Worm (Caenorhabditis elegans) whole organism, L1 larva: ENCODE results near the gene F57B9.3.
A peak's percentile ranks its signal among the peaks of the same experiment; 100 is the strongest.

ENCODE experiments used
- C16A3.4 ChIP-seq: fragments of 150-350 bp; optimal IDR thresholded peaks from 2 replicates; lab custom pipeline; 2014; ENCODE audit warnings: missing biosample characterization, missing genetic modification characterization
- F16B12.6 ChIP-seq: fragments of 150-350 bp; optimal IDR thresholded peaks from 2 replicates; lab custom pipeline; 2014; ENCODE audit warnings: missing biosample characterization, missing genetic modification characterization
- Y116A8C.19 ChIP-seq: sonication (generic microtip); optimal IDR thresholded peaks from 2 replicates; lab custom pipeline; 2016; ENCODE audit warnings: missing compliant biosample characterization, missing genetic modification characterization, borderline replicate concordance
- aha-1 ChIP-seq: fragments of 150-350 bp; optimal IDR thresholded peaks from 2 replicates; lab custom pipeline; 2014; ENCODE audit warnings: missing biosample characterization, missing genetic modification characterization
- alr-1 ChIP-seq: fragments of 200-800 bp; sonication (Bioruptor generic); optimal IDR thresholded peaks from 2 replicates; lab custom pipeline; 2018; ENCODE audit warnings: borderline replicate concordance, mild to moderate bottlenecking, missing genetic modification characterization, missing compliant biosample characterization
- aly-2 ChIP-seq: fragments of 150-350 bp; optimal IDR thresholded peaks from 2 replicates; lab custom pipeline; 2014; ENCODE audit warnings: missing biosample characterization, missing genetic modification characterization
- ama-1 ChIP-seq: fragments of 150-350 bp; optimal IDR thresholded peaks from 2 replicates; lab custom pipeline; 2014
- ceh-8 ChIP-seq: fragments of 200-800 bp; sonication (Bioruptor generic); optimal IDR thresholded peaks from 2 replicates; lab custom pipeline; 2018; ENCODE audit warnings: mild to moderate bottlenecking, missing genetic modification characterization, moderate library complexity, missing compliant biosample characterization
- ceh-82 ChIP-seq, 3 experiments: fragments of 150-350 bp in 1 of 3; sonication (generic microtip) in 2 of 3; optimal IDR thresholded peaks; 2 replicates each; lab custom pipeline; 2014 to 2017; ENCODE audit warnings: missing biosample characterization in 3 of 3, missing genetic modification characterization in 3 of 3
- dpl-1 ChIP-seq, 3 experiments: fragments of 150-350 bp in 2 of 3; sonication (generic microtip) in 1 of 3; optimal IDR thresholded peaks; 2 replicates each; lab custom pipeline; 2014 to 2017; ENCODE audit warnings: missing biosample characterization in 3 of 3, missing genetic modification characterization in 3 of 3, missing genetic modification reagents in 3 of 3
- dsc-1 ChIP-seq: sonication (generic microtip); optimal IDR thresholded peaks from 2 replicates; lab custom pipeline; 2016; ENCODE audit warnings: mild to moderate bottlenecking, missing genetic modification characterization, missing compliant biosample characterization
- efl-1 ChIP-seq, 4 experiments: fragments of 150-350 bp; optimal IDR thresholded peaks in 3 of 4; peaks in 1 of 4; 1 replicate in 1 of 4; 2 replicates in 3 of 4; lab custom pipeline; 2014; ENCODE audit warnings: missing biosample characterization in 2 of 4, missing genetic modification characterization in 2 of 4, missing genetic modification reagents in 2 of 4
- elt-2 ChIP-seq: sonication (generic microtip); optimal IDR thresholded peaks from 2 replicates; lab custom pipeline; 2016; ENCODE audit warnings: missing genetic modification characterization, mild to moderate bottlenecking, inconsistent platforms, missing compliant biosample characterization, missing genetic modification reagents
- elt-3 ChIP-seq, 6 experiments: fragments of 150-350 bp in 1 of 6; sonication (generic microtip); optimal IDR thresholded peaks; 2 replicates each; lab custom pipeline; 2017 to 2018; ENCODE audit warnings: missing biosample characterization in 6 of 6, missing genetic modification characterization in 6 of 6, inconsistent platforms in 1 of 6
- ets-5 ChIP-seq: fragments of 200-800 bp; sonication (Bioruptor generic); IDR thresholded peaks from 2 replicates; pipeline ENCODE4 v1.3.6; 2022; ENCODE audit warnings: missing genetic modification characterization, missing compliant biosample characterization
- fkh-10 ChIP-seq: sonication (generic microtip); optimal IDR thresholded peaks from 2 replicates; lab custom pipeline; 2017; ENCODE audit warnings: missing biosample characterization, missing genetic modification reagents, missing genetic modification characterization
- fkh-8 ChIP-seq: sonication (generic microtip); optimal IDR thresholded peaks from 2 replicates; lab custom pipeline; 2016; ENCODE audit warnings: mild to moderate bottlenecking, missing genetic modification characterization, missing compliant biosample characterization
- fos-1 ChIP-seq: fragments of 150-350 bp; optimal IDR thresholded peaks from 2 replicates; lab custom pipeline; 2014; ENCODE audit warnings: missing biosample characterization, missing genetic modification characterization
- isw-1 ChIP-seq: fragments of 200-800 bp; sonication (Bioruptor generic); IDR thresholded peaks from 2 replicates; pipeline ENCODE4 v1.3.6; 2022; ENCODE audit warnings: missing genetic modification characterization, missing compliant biosample characterization
- lin-14 ChIP-seq: fragments of 200-800 bp; sonication (Bioruptor generic); optimal IDR thresholded peaks from 2 replicates; lab custom pipeline; 2018; ENCODE audit warnings: mild to moderate bottlenecking, missing genetic modification characterization, moderate library complexity, missing compliant biosample characterization
- lsy-2 ChIP-seq, 2 experiments: fragments of 150-350 bp; optimal IDR thresholded peaks; 2 replicates each; lab custom pipeline; 2014; ENCODE audit warnings: missing biosample characterization in 2 of 2, missing genetic modification characterization in 2 of 2
- mab-9 ChIP-seq: fragments of 200-800 bp; sonication (Bioruptor generic); IDR thresholded peaks from 2 replicates; pipeline ENCODE4 v1.3.6; 2022; ENCODE audit warnings: missing genetic modification reagents, missing genetic modification characterization, missing compliant biosample characterization
- mdl-1 ChIP-seq, 2 experiments: fragments of 150-350 bp; optimal IDR thresholded peaks; 2 replicates each; lab custom pipeline; 2014 to 2017; ENCODE audit warnings: missing biosample characterization in 2 of 2, missing genetic modification characterization in 2 of 2, inconsistent platforms in 1 of 2
- mep-1 ChIP-seq: fragments of 150-350 bp; optimal IDR thresholded peaks from 2 replicates; lab custom pipeline; 2014; ENCODE audit warnings: missing biosample characterization, missing genetic modification characterization
- nhr-12 ChIP-seq: sonication (generic microtip); optimal IDR thresholded peaks from 2 replicates; lab custom pipeline; 2017; ENCODE audit warnings: missing biosample characterization, missing genetic modification characterization
- nhr-19 ChIP-seq: fragments of 200-800 bp; sonication (Bioruptor generic); conservative IDR thresholded peaks from 2 replicates; pipeline ENCODE4 v1.3.6; 2022; ENCODE audit warnings: missing genetic modification characterization, missing compliant biosample characterization
- nhr-71 ChIP-seq: sonication (generic microtip); optimal IDR thresholded peaks from 2 replicates; lab custom pipeline; 2016; ENCODE audit warnings: mild to moderate bottlenecking, missing genetic modification characterization, moderate library complexity, missing compliant biosample characterization
- nhr-76 ChIP-seq: sonication (generic microtip); optimal IDR thresholded peaks from 2 replicates; lab custom pipeline; 2017; ENCODE audit warnings: missing biosample characterization, missing genetic modification characterization
- nhr-77 ChIP-seq: fragments of 150-350 bp; optimal IDR thresholded peaks from 2 replicates; lab custom pipeline; 2014; ENCODE audit warnings: missing biosample characterization, missing genetic modification characterization
- nhr-84 ChIP-seq: sonication (generic microtip); optimal IDR thresholded peaks from 2 replicates; lab custom pipeline; 2017; ENCODE audit warnings: missing biosample characterization, missing genetic modification characterization
- nhr-90 ChIP-seq: sonication (generic microtip); optimal IDR thresholded peaks from 2 replicates; lab custom pipeline; 2016; ENCODE audit warnings: mild to moderate bottlenecking, missing genetic modification characterization, missing compliant biosample characterization; ENCODE audit not compliant: poor library complexity
- pqm-1 ChIP-seq: sonication (generic microtip); optimal IDR thresholded peaks from 3 replicates; lab custom pipeline; 2017; ENCODE audit warnings: missing biosample characterization, missing genetic modification characterization
- rnt-1 ChIP-seq: sonication (generic microtip); optimal IDR thresholded peaks from 2 replicates; lab custom pipeline; 2016; ENCODE audit warnings: mild to moderate bottlenecking, missing genetic modification characterization, moderate library complexity, missing compliant biosample characterization
- skn-1 ChIP-seq: fragments of 150-350 bp; optimal IDR thresholded peaks from 2 replicates; lab custom pipeline; 2014; ENCODE audit warnings: missing biosample characterization, missing genetic modification characterization
- snpc-4 ChIP-seq: fragments of 150-350 bp; optimal IDR thresholded peaks from 2 replicates; lab custom pipeline; 2014; ENCODE audit warnings: missing biosample characterization, missing genetic modification characterization
- sup-37 ChIP-seq: fragments of 200-800 bp; sonication (Bioruptor generic); optimal IDR thresholded peaks from 2 replicates; lab custom pipeline; 2018; ENCODE audit warnings: mild to moderate bottlenecking, missing genetic modification characterization, missing compliant biosample characterization
- swsn-7 ChIP-seq: sonication (generic microtip); optimal IDR thresholded peaks from 2 replicates; lab custom pipeline; 2016; ENCODE audit warnings: missing genetic modification characterization, missing compliant biosample characterization
- tbx-2 ChIP-seq: sonication (generic microtip); optimal IDR thresholded peaks from 2 replicates; lab custom pipeline; 2016; ENCODE audit warnings: missing genetic modification characterization, missing compliant biosample characterization
- unc-30 ChIP-seq: sonication (generic microtip); optimal IDR thresholded peaks from 2 replicates; lab custom pipeline; 2017; ENCODE audit warnings: missing biosample characterization, missing genetic modification characterization
- unc-86 ChIP-seq: sonication (generic microtip); optimal IDR thresholded peaks from 2 replicates; lab custom pipeline; 2016; ENCODE audit warnings: missing genetic modification characterization, missing compliant biosample characterization
- xbp-1 ChIP-seq: sonication (generic microtip); optimal IDR thresholded peaks from 2 replicates; lab custom pipeline; 2016; ENCODE audit warnings: missing genetic modification characterization, missing compliant biosample characterization
- zag-1 ChIP-seq: fragments of 150-350 bp; optimal IDR thresholded peaks from 2 replicates; lab custom pipeline; 2014; ENCODE audit warnings: missing biosample characterization, missing genetic modification characterization

Gene F57B9.3

DNA sequence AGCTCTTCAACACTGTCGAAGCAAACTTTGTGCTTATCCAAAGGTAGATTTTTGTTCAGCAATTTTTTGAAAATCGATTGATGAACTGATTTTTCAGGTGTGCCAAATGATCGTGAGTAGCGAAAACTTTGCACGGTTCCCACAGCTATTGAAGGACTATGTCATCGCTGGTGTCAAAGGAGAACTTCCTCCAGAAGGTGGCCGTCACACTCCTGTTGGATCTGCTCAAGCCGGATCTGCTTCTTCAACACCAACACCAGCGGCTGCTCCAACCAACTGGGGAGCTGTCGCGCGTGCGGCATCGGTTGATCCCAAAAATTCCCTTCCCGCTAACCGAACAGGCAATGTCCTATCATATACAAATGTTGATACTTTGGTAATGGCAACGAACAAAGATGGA, 13.8 kb downstream of the F57B9.3 start:
- TF ChIP-seq efl-1 (optimal IDR thresholded peaks at IDR 0.05; lab: Kevin White, UChicago) (no peak), efl-1 (GFP tag; optimal IDR thresholded peaks at IDR 0.05 in 1 of 2; lab: Kevin White, UChicago) (peak in 1 of 2 experiments; percentile 51), xbp-1 (tag; lab: Kevin White, UChicago) (no peak), nhr-84 (tag; lab: Kevin White, UChicago) (no peak), pqm-1 (no peak), nhr-71 (tag; lab: Kevin White, UChicago) (no peak)

DNA sequence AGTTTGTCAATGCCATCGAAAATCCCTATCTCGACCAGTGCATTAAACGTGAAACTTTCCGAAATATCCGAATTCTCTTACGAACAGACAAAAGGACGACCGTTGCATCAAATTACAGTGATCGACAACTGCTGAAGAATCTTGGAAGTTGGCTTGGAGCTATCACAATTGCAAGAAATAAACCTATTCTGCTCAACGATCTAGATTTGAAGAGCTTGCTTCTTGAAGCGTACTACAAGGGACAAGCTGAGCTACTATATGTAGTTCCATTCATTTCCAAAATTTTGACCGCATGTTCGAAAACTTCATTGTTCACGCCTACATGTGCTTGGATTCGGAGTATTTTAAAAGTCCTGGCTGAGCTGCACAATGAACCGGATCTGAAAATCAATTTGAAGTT, 14.4 kb downstream of the F57B9.3 start:
- TF ChIP-seq unc-86 (tag; lab: Kevin White, UChicago) (no peak), efl-1 (optimal IDR thresholded peaks at IDR 0.05; lab: Kevin White, UChicago) (no peak), efl-1 (GFP tag; optimal IDR thresholded peaks at IDR 0.05 in 1 of 2; lab: Kevin White, UChicago) (peak in 1 of 2 experiments; percentile 72), fos-1 (tag; lab: Kevin White, UChicago) (no peak), mab-9 (no peak)

ce11 chrIII:6955766-6956165, 16.1 kb downstream of the F57B9.3 start:
- TF ChIP-seq tbx-2: no peak
- no peak for TF ChIP-seq efl-1 (optimal IDR thresholded peaks at IDR 0.05; lab: Kevin White, UChicago)
- peak in 1 of 2 experiments; percentile 41 for TF ChIP-seq efl-1 (GFP tag; optimal IDR thresholded peaks at IDR 0.05 in 1 of 2; lab: Kevin White, UChicago)
- TF ChIP-seq F16B12.6: no peak
- no peak for TF ChIP-seq sup-37 (GFP tag; lab: Kevin White, UChicago)
- TF ChIP-seq Y116A8C.19 (tag; lab: Kevin White, UChicago): no peak

ce11 chrIII:6958674-6959241, 19.1 kb downstream of the F57B9.3 start:
- no peak for TF ChIP-seq nhr-19 (GFP tag; lab: Robert Waterston, UW)
- no peak for TF ChIP-seq C16A3.4
- TF ChIP-seq pqm-1: no peak
- TF ChIP-seq aly-2 (tag; lab: Kevin White, UChicago): peak; percentile 51
- no peak for TF ChIP-seq mep-1
- TF ChIP-seq snpc-4 (tag; lab: Kevin White, UChicago): no peak
- TF ChIP-seq skn-1 (tag; lab: Kevin White, UChicago): no peak
- no peak for TF ChIP-seq nhr-90 (tag; lab: Kevin White, UChicago)
- TF ChIP-seq ets-5 (GFP tag; lab: Robert Waterston, UW): no peak

DNA sequence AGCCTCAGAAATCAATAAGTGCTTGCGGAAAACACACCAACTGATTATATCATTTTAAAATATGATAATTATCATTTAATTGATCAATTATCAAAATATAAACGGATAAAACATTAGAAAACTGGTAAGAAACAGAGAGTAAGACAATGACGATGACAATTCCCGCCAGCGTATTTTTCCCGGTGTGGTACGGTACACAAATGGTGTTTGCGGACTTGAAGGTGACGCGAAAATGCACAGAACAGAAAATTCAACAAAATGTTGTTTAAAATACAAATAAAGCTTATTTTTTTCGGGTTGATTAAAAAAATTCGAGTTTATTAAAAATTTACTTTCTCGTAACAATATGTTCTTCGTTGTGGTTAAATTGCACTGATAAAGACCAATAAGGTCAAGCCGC, 21.5 kb downstream of the F57B9.3 start:
- no peak for TF ChIP-seq fos-1 (tag; lab: Kevin White, UChicago)
- TF ChIP-seq rnt-1: peak; percentile 25
- TF ChIP-seq fkh-8: no peak
- no peak for TF ChIP-seq unc-30 (tag; lab: Kevin White, UChicago)
- TF ChIP-seq nhr-77 (tag; lab: Kevin White, UChicago): no peak
- TF ChIP-seq dsc-1: no peak
- TF ChIP-seq mdl-1 (tag; optimal IDR thresholded peaks at IDR 0.05; lab: Kevin White, UChicago): peak in 1 of 2 experiments; percentile 31
- no peak for TF ChIP-seq nhr-90 (tag; lab: Kevin White, UChicago)
- TF ChIP-seq aha-1 (tag; lab: Kevin White, UChicago): no peak
- TF ChIP-seq elt-3 (tag; optimal IDR thresholded peaks at IDR 0.05; lab: Kevin White, UChicago): peak in 1 of 6 experiments; percentile 1
- peak; percentile 31 for TF ChIP-seq aly-2 (tag; lab: Kevin White, UChicago)
- no peak for TF ChIP-seq elt-2 (tag; lab: Kevin White, UChicago)
- peak; percentile 91 for TF ChIP-seq skn-1 (tag; lab: Kevin White, UChicago)
- peak; percentile 24 for TF ChIP-seq lin-14 (GFP tag; lab: Kevin White, UChicago)
- 0 out of 2 replicates have a peak, but pooled peaks have one; percentile 10 for TF ChIP-seq isw-1 (GFP tag; lab: Robert Waterston, UW)
- TF ChIP-seq lsy-2 (tag; optimal IDR thresholded peaks at IDR 0.05; lab: Kevin White, UChicago): peak; percentile 94 to 98
- TF ChIP-seq swsn-7 (tag; lab: Kevin White, UChicago): peak; percentile 9
- peak; percentile 90 for TF ChIP-seq F16B12.6
- no peak for TF ChIP-seq ets-5 (GFP tag; lab: Robert Waterston, UW)
- TF ChIP-seq nhr-76 (tag; lab: Kevin White, UChicago): no peak
- TF ChIP-seq pqm-1: no peak
- TF ChIP-seq ceh-82 (tag; optimal IDR thresholded peaks at IDR 0.05; lab: Kevin White, UChicago): peak in 1 of 3 experiments; percentile 36
- TF ChIP-seq zag-1: no peak
- peak; percentile 0 for TF ChIP-seq fkh-10 (GFP tag; lab: Kevin White, UChicago)
- TF ChIP-seq ama-1: peak; percentile 40
- no peak for TF ChIP-seq nhr-12 (tag; lab: Kevin White, UChicago)
- TF ChIP-seq xbp-1 (tag; lab: Kevin White, UChicago): peak; percentile 7
- peak; percentile 75 for TF ChIP-seq mep-1
- TF ChIP-seq alr-1 (tag; lab: Kevin White, UChicago): no peak
- TF ChIP-seq C16A3.4: peak; percentile 67
- TF ChIP-seq nhr-71 (tag; lab: Kevin White, UChicago): peak; percentile 34
- peak; percentile 52 to 78 (median 69) for TF ChIP-seq dpl-1 (GFP tag; optimal IDR thresholded peaks at IDR 0.05; lab: Kevin White, UChicago)
- no peak for TF ChIP-seq ceh-8 (GFP tag; lab: Kevin White, UChicago)
